Fruit fly (Drosophila melanogaster) whole organism, embryonic: Measurements from ENCODE around the gene Flad1.

Experiments
- B-H2 ChIP-seq: fragments of 200-800 bp; sonication (Bioruptor generic); optimal IDR thresholded peaks from 2 replicates; lab custom pipeline; 2018; ENCODE audit warnings: missing biosample characterization, mild to moderate bottlenecking, missing genetic modification characterization
- C15 ChIP-seq: fragments of 200-800 bp; sonication (Bioruptor generic); IDR thresholded peaks from 3 replicates; pipeline ENCODE4 v1.3.6; 2022; ENCODE audit warnings: missing biosample characterization, missing genetic modification characterization
- CG10959 ChIP-seq: fragments of 200-800 bp; sonication (Bioruptor generic); IDR thresholded peaks from 2 replicates; pipeline ENCODE4 v1.3.6; 2022; ENCODE audit warnings: missing biosample characterization, missing genetic modification characterization
- CG12391 ChIP-seq: fragments of 200-800 bp; sonication (Bioruptor generic); optimal IDR thresholded peaks from 3 replicates; lab custom pipeline; 2018; ENCODE audit warnings: missing biosample characterization, mild to moderate bottlenecking, missing genetic modification characterization, moderate library complexity
- CG12769 ChIP-seq: fragments of 200-800 bp; sonication (Bioruptor generic); optimal IDR thresholded peaks from 2 replicates; lab custom pipeline; 2019; ENCODE audit warnings: missing biosample characterization, mild to moderate bottlenecking, missing genetic modification characterization, moderate library complexity
- CG13894 ChIP-seq: fragments of 200-800 bp; sonication (Bioruptor generic); optimal IDR thresholded peaks from 3 replicates; lab custom pipeline; 2018; ENCODE audit warnings: missing biosample characterization, mild to moderate bottlenecking, missing genetic modification characterization, moderate library complexity
- CG1529 ChIP-seq: fragments of 200-800 bp; sonication (Bioruptor generic); optimal IDR thresholded peaks from 3 replicates; lab custom pipeline; 2018; ENCODE audit warnings: missing biosample characterization, missing genetic modification characterization
- CG15514 ChIP-seq: fragments of 200-800 bp; sonication (Bioruptor generic); optimal IDR thresholded peaks from 3 replicates; lab custom pipeline; 2017; ENCODE audit warnings: missing biosample characterization, missing genetic modification characterization, mild to moderate bottlenecking, moderate library complexity, missing genetic modification reagents
- CG16815 ChIP-seq: fragments of 200-800 bp; sonication (Bioruptor generic); optimal IDR thresholded peaks from 3 replicates; lab custom pipeline; 2017; ENCODE audit warnings: missing biosample characterization, mild to moderate bottlenecking, missing genetic modification characterization
- CG17829 ChIP-seq: fragments of 200-800 bp; optimal IDR thresholded peaks from 2 replicates; lab custom pipeline; 2019; ENCODE audit warnings: missing biosample characterization, mild to moderate bottlenecking, missing genetic modification characterization, moderate library complexity
- CG1792 ChIP-seq: fragments of 200-800 bp; sonication (Bioruptor generic); optimal IDR thresholded peaks from 2 replicates; lab custom pipeline; 2016; ENCODE audit warnings: missing biosample characterization, missing genetic modification characterization
- CG18476 ChIP-seq: fragments of 200-800 bp; sonication (Bioruptor generic); optimal IDR thresholded peaks from 2 replicates; lab custom pipeline; 2016; ENCODE audit warnings: missing biosample characterization, mild to moderate bottlenecking, missing genetic modification characterization
- CG2712 ChIP-seq: fragments of 200-800 bp; optimal IDR thresholded peaks from 3 replicates; lab custom pipeline; 2019; ENCODE audit warnings: missing biosample characterization, mild to moderate bottlenecking, missing genetic modification characterization, moderate library complexity
- CG32767 ChIP-seq: fragments of 200-800 bp; sonication (Bioruptor generic); IDR thresholded peaks from 2 replicates; pipeline ENCODE4 v1.3.6; 2022; ENCODE audit warnings: missing biosample characterization, missing genetic modification characterization
- CG3281 ChIP-seq: fragments of 200-800 bp; sonication (Bioruptor generic); optimal IDR thresholded peaks from 3 replicates; lab custom pipeline; 2017; ENCODE audit warnings: missing biosample characterization, mild to moderate bottlenecking, missing genetic modification characterization
- CG3407 ChIP-seq: fragments of 200-800 bp; sonication (Bioruptor generic); optimal IDR thresholded peaks from 2 replicates; lab custom pipeline; 2018; ENCODE audit warnings: missing biosample characterization, mild to moderate bottlenecking, missing genetic modification characterization
- CG34422 ChIP-seq: fragments of 200-800 bp; sonication (Bioruptor generic); IDR thresholded peaks from 3 replicates; pipeline ENCODE4 v1.3.6; 2022; ENCODE audit warnings: missing biosample characterization, missing genetic modification characterization
- CG4360 ChIP-seq: fragments of 200-800 bp; sonication (Bioruptor generic); IDR thresholded peaks from 2 replicates; pipeline ENCODE4 v1.3.6; 2022; ENCODE audit warnings: missing biosample characterization, missing genetic modification characterization
- CG43689 ChIP-seq: fragments of 200-800 bp; sonication (Bioruptor generic); IDR thresholded peaks from 2 replicates; pipeline ENCODE4 v1.3.6; 2022; ENCODE audit warnings: missing biosample characterization, missing genetic modification characterization
- CG4424 ChIP-seq: fragments of 200-800 bp; sonication (Bioruptor generic); optimal IDR thresholded peaks from 3 replicates; lab custom pipeline; 2016; ENCODE audit warnings: missing biosample characterization, missing genetic modification characterization
- CG7556 ChIP-seq: fragments of 200-800 bp; sonication (Bioruptor generic); optimal IDR thresholded peaks from 2 replicates; lab custom pipeline; 2017; ENCODE audit warnings: missing biosample characterization, mild to moderate bottlenecking, missing genetic modification characterization
- CG8765 ChIP-seq: fragments of 200-800 bp; sonication (Bioruptor generic); IDR thresholded peaks from 2 replicates; pipeline ENCODE4 v1.3.6; 2022; ENCODE audit warnings: missing biosample characterization, missing genetic modification characterization
- CG9437 ChIP-seq: fragments of 200-800 bp; sonication (Bioruptor generic); optimal IDR thresholded peaks from 2 replicates; lab custom pipeline; 2018; ENCODE audit warnings: missing biosample characterization, mild to moderate bottlenecking, missing genetic modification characterization
- CrebB ChIP-seq: fragments of 200-800 bp; sonication (Bioruptor generic); optimal IDR thresholded peaks from 3 replicates; lab custom pipeline; 2018; ENCODE audit warnings: missing biosample characterization, mild to moderate bottlenecking, missing genetic modification characterization
- Eip74EF ChIP-seq, 2 experiments: fragments of 200-800 bp in 1 of 2; fragments of >200 bp in 1 of 2; sonication (Bioruptor generic) in 1 of 2; optimal IDR thresholded peaks; 2 replicates each; lab custom pipeline; 2017 to 2019; ENCODE audit warnings: missing biosample characterization in 2 of 2, missing genetic modification characterization in 2 of 2, mild to moderate bottlenecking in 1 of 2, moderate library complexity in 1 of 2
- MTF-1 ChIP-seq: fragments of 200-800 bp; sonication (Bioruptor generic); optimal IDR thresholded peaks from 2 replicates; lab custom pipeline; 2018; ENCODE audit warnings: missing biosample characterization, mild to moderate bottlenecking, missing genetic modification characterization, borderline replicate concordance
- Med ChIP-seq: fragments of 200-800 bp; sonication (Bioruptor generic); peaks from one replicate; lab custom pipeline; 2016; ENCODE audit warnings: missing biosample characterization, missing genetic modification characterization, mild to moderate bottlenecking, inconsistent platforms, moderate library complexity
- Scr ChIP-seq: fragments of 200-800 bp; sonication (Bioruptor generic); IDR thresholded peaks from 2 replicates; pipeline ENCODE4 v1.3.6; 2022; ENCODE audit warnings: missing biosample characterization, missing genetic modification characterization; ENCODE audit not compliant: partially characterized antibody
- Ssrp ChIP-seq: fragments of 200-800 bp; sonication (Bioruptor generic); optimal IDR thresholded peaks from 2 replicates; lab custom pipeline; 2018; ENCODE audit warnings: missing biosample characterization, mild to moderate bottlenecking, missing genetic modification characterization, moderate library complexity
- Stat92E ChIP-seq, 3 experiments: fragments of >200 bp in 2 of 3; fragments of 200-800 bp in 1 of 3; sonication (Bioruptor generic) in 1 of 3; optimal IDR thresholded peaks; 2 replicates each; lab custom pipeline; 2017 to 2019; ENCODE audit warnings: missing biosample characterization in 3 of 3, missing genetic modification characterization in 3 of 3, mild to moderate bottlenecking in 1 of 3, moderate library complexity in 1 of 3
- ara ChIP-seq: fragments of 200-800 bp; sonication (Bioruptor generic); IDR thresholded peaks from 2 replicates; pipeline ENCODE4 v1.3.6; 2022; ENCODE audit warnings: missing biosample characterization, missing genetic modification characterization
- bigmax ChIP-seq: fragments of 200-800 bp; sonication (Bioruptor generic); optimal IDR thresholded peaks from 2 replicates; lab custom pipeline; 2018; ENCODE audit warnings: missing biosample characterization, mild to moderate bottlenecking, missing genetic modification characterization
- chinmo ChIP-seq: fragments of 200-800 bp; sonication (Bioruptor generic); IDR thresholded peaks from 4 replicates; pipeline ENCODE4 v1.3.6; 2022; ENCODE audit warnings: missing biosample characterization, missing genetic modification characterization; ENCODE audit not compliant: partially characterized antibody
- cwo ChIP-seq: fragments of 200-800 bp; sonication (Bioruptor generic); optimal IDR thresholded peaks from 3 replicates; lab custom pipeline; 2017; ENCODE audit warnings: missing biosample characterization, missing genetic modification characterization, mild to moderate bottlenecking, moderate library complexity, missing genetic modification reagents
- emc ChIP-seq: fragments of 200-800 bp; sonication (Bioruptor generic); optimal IDR thresholded peaks from 2 replicates; lab custom pipeline; 2016; ENCODE audit warnings: missing biosample characterization, missing genetic modification characterization
- exex ChIP-seq: fragments of 200-800 bp; sonication (Bioruptor generic); optimal IDR thresholded peaks from 4 replicates; lab custom pipeline; 2018; ENCODE audit warnings: missing biosample characterization, mild to moderate bottlenecking, missing genetic modification characterization, moderate library complexity
- grn ChIP-seq: fragments of 200-800 bp; sonication (Bioruptor generic); optimal IDR thresholded peaks from 3 replicates; lab custom pipeline; 2017; ENCODE audit warnings: missing biosample characterization, missing genetic modification characterization
- ranshi ChIP-seq: fragments of 200-800 bp; sonication (Bioruptor generic); IDR thresholded peaks from 2 replicates; pipeline ENCODE4 v1.3.6; 2022; ENCODE audit warnings: missing biosample characterization, missing genetic modification characterization
- scrt ChIP-seq: fragments of 200-800 bp; sonication (Bioruptor generic); optimal IDR thresholded peaks from 2 replicates; lab custom pipeline; 2018; ENCODE audit warnings: missing biosample characterization, mild to moderate bottlenecking, missing genetic modification characterization, moderate library complexity
- sd ChIP-seq: fragments of 200-800 bp; sonication (Bioruptor generic); optimal IDR thresholded peaks from 3 replicates; lab custom pipeline; 2018; ENCODE audit warnings: missing biosample characterization, mild to moderate bottlenecking, missing genetic modification characterization, moderate library complexity
- seq ChIP-seq: fragments of 200-800 bp; sonication (Bioruptor generic); IDR thresholded peaks from 2 replicates; pipeline ENCODE4 v1.3.6; 2022; ENCODE audit warnings: missing biosample characterization, missing genetic modification characterization
- sisA ChIP-seq: fragments of 200-800 bp; sonication (Bioruptor generic); IDR thresholded peaks from 2 replicates; pipeline ENCODE4 v1.3.6; 2022; ENCODE audit warnings: missing biosample characterization, missing genetic modification characterization
- sna ChIP-seq: fragments of 200-800 bp; sonication (Bioruptor generic); IDR thresholded peaks from 2 replicates; pipeline ENCODE4 v1.3.6; 2022; ENCODE audit warnings: missing biosample characterization, missing genetic modification characterization; ENCODE audit not compliant: partially characterized antibody
- ttk ChIP-seq: fragments of 200-800 bp; sonication (Bioruptor generic); IDR thresholded peaks from 2 replicates; pipeline ENCODE4 v2.1.2; 2022; ENCODE audit warnings: missing biosample characterization, missing genetic modification characterization
- usp ChIP-seq: fragments of >200 bp; optimal IDR thresholded peaks from 2 replicates; lab custom pipeline; 2017; ENCODE audit warnings: missing biosample characterization, missing genetic modification characterization
- wdn ChIP-seq: fragments of 200-800 bp; sonication (Bioruptor generic); IDR thresholded peaks from 2 replicates; pipeline ENCODE4 v1.3.6; 2022; ENCODE audit warnings: missing biosample characterization, missing genetic modification characterization
- zen2 ChIP-seq: fragments of 200-800 bp; sonication (Bioruptor generic); IDR thresholded peaks from 3 replicates; pipeline ENCODE4 v1.3.6; 2022; ENCODE audit warnings: missing biosample characterization, missing genetic modification characterization; ENCODE audit not compliant: partially characterized antibody

The Flad1 gene

DNA sequence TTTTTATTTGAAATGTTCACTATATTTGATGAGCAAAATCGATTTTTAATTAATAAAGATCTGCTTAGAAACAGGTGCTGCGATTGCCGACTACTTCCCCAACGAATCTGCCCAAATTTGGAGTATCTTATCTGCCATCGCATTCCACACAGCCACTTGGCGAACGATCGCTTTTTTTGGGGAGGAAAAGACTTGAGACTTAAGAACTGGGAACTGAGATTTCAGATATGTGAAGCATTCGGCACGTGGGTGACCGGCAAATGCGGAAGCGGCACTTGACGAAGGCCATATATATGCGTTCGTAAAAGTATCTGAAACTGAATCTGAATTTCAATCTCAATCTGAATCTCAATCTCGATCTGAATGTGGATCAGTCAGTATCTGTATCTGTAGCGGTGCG lies 9.3 kb downstream of the Flad1 start (continued):
- no peak for TF ChIP-seq ranshi
- TF ChIP-seq CG4360 (GFP tag; lab: Robert Waterston, UW), result no peak
- no peak for TF ChIP-seq CG15514 (GFP tag; lab: Kevin White, UChicago)
- TF ChIP-seq CG17829 (tag; lab: Kevin White, UChicago), result no peak
- no peak for TF ChIP-seq scrt (GFP tag; lab: Kevin White, UChicago)
- TF ChIP-seq CG16815 (GFP tag; lab: Kevin White, UChicago), result no peak
- TF ChIP-seq Stat92E (GFP tag; optimal IDR thresholded peaks at IDR 0.05; lab: Kevin White, UChicago), result no peak
- no peak for TF ChIP-seq MTF-1
- TF ChIP-seq sna (GFP tag; lab: Robert Waterston, UW), result no peak
- no peak for TF ChIP-seq CG18476 (GFP tag; lab: Kevin White, UChicago)
- TF ChIP-seq CG3407, result no peak
- no peak for TF ChIP-seq zen2 (GFP tag; lab: Robert Waterston, UW)
- TF ChIP-seq Med (GFP tag; lab: Kevin White, UChicago), result peak; percentile 27
- peak; percentile 29 for TF ChIP-seq cwo (GFP tag; lab: Kevin White, UChicago)
- TF ChIP-seq grn (GFP tag; lab: Kevin White, UChicago), result peak; percentile 68
- TF ChIP-seq CG43689 (GFP tag; lab: Robert Waterston, UW), result no peak
- no peak for TF ChIP-seq CG1792
- TF ChIP-seq CG9437 (GFP tag; lab: Kevin White, UChicago), result no peak
- TF ChIP-seq CG7556 (GFP tag; lab: Kevin White, UChicago), result no peak
- no peak for TF ChIP-seq Scr (GFP tag; lab: Robert Waterston, UW)
- no peak for TF ChIP-seq CG3281 (GFP tag; lab: Kevin White, UChicago)
- no peak for TF ChIP-seq B-H2 (GFP tag; lab: Kevin White, UChicago)
- no peak for TF ChIP-seq usp (GFP tag; lab: Kevin White, UChicago)
- TF ChIP-seq sd (tag; lab: Kevin White, UChicago), result peak; percentile 94
- no peak for TF ChIP-seq CG1529
- no peak for TF ChIP-seq ttk (GFP tag; lab: Robert Waterston, UW)
- no peak for TF ChIP-seq CG12391
- TF ChIP-seq seq (GFP tag; lab: Robert Waterston, UW), result no peak
- no peak for TF ChIP-seq chinmo (GFP tag; lab: Robert Waterston, UW)
- TF ChIP-seq CG13894 (tag; lab: Kevin White, UChicago), result peak; percentile 15
- TF ChIP-seq CG8765, result no peak
- no peak for TF ChIP-seq C15 (GFP tag; lab: Robert Waterston, UW)
- no peak for TF ChIP-seq sisA (GFP tag; lab: Robert Waterston, UW)
- TF ChIP-seq CG32767 (GFP tag; lab: Robert Waterston, UW), result no peak
- peak; percentile 36 for TF ChIP-seq CG12769 (tag; lab: Kevin White, UChicago)
- no peak for TF ChIP-seq emc
- peak; percentile 25 for TF ChIP-seq exex (tag; lab: Kevin White, UChicago)
- no peak for TF ChIP-seq CG4424 (GFP tag; lab: Kevin White, UChicago)
- TF ChIP-seq CG10959 (GFP tag; lab: Robert Waterston, UW), result no peak
- TF ChIP-seq CrebB, result no peak
- TF ChIP-seq wdn (GFP tag; lab: Robert Waterston, UW), result no peak
- TF ChIP-seq bigmax, result no peak
- TF ChIP-seq Ssrp (tag; lab: Kevin White, UChicago), result no peak
- no peak for TF ChIP-seq CG34422 (GFP tag; lab: Robert Waterston, UW)
- peak in 1 of 2 experiments; percentile 24 for TF ChIP-seq Eip74EF (GFP tag; optimal IDR thresholded peaks at IDR 0.05; lab: Kevin White, UChicago)
- TF ChIP-seq ara (GFP tag; lab: Robert Waterston, UW), result no peak
- TF ChIP-seq CG2712 (tag; lab: Kevin White, UChicago), result no peak
